Worm (Caenorhabditis elegans): Measurements from ENCODE around the gene F37A8.5.

DNA sequence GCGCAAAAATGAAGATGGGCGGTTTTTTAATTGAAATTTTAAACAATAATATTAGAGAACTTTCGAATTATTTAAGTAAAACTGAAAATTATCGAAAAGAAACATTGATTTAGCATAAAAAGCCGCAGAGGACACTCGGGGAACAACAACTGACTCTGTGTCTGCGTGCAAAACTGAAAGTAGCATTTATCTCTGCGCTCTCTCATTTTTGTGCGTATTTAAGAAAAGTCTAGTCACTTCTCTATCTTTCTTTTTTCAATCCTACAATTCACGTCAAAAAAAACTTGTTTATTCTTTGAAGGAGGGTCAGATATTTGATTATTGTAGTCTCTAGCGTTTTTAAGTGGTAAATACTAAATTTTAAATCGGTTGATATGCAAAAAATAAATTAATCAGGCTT is 48.2 kb upstream of the F37A8.5 start:
- TF ChIP-seq npax-4 (tag; optimal IDR thresholded peaks at IDR 0.05), result no peak
- no peak for TF ChIP-seq nfya-1 (tag; optimal IDR thresholded peaks at IDR 0.05)
- no peak for TF ChIP-seq dmd-4 (tag; optimal IDR thresholded peaks at IDR 0.05; ENCODE audit: borderline replicate concordance)
- TF ChIP-seq unc-3 (GFP tag; conservative IDR thresholded peaks at IDR 0.05), result no peak
- TF ChIP-seq unc-3 (tag; optimal IDR thresholded peaks at IDR 0.05), result no peak
- no peak for TF ChIP-seq hlh-8 (tag; optimal IDR thresholded peaks at IDR 0.05)
- no peak for TF ChIP-seq zip-5 (tag; optimal IDR thresholded peaks at IDR 0.05)
- TF ChIP-seq tbx-2 (tag; optimal IDR thresholded peaks at IDR 0.05), result no peak
